Fruit fly (Drosophila melanogaster) whole organism, embryonic: ENCODE measurements around the gene CG11828.

Source experiments
- Antp ChIP-seq: fragments of 200-800 bp; sonication (Bioruptor generic); optimal IDR thresholded peaks from 3 replicates; lab custom pipeline; 2016; ENCODE audit warnings: missing biosample characterization, missing genetic modification characterization
- CG10462 ChIP-seq: fragments of 200-800 bp; sonication (Bioruptor generic); optimal IDR thresholded peaks from 2 replicates; lab custom pipeline; 2016; ENCODE audit warnings: missing biosample characterization, missing genetic modification characterization
- CG10979 ChIP-seq: fragments of 200-800 bp; sonication (Bioruptor generic); optimal IDR thresholded peaks from 2 replicates; lab custom pipeline; 2018; ENCODE audit warnings: missing biosample characterization, mild to moderate bottlenecking, missing genetic modification characterization, moderate library complexity
- CG11398 ChIP-seq: fragments of 200-800 bp; sonication (Bioruptor generic); optimal IDR thresholded peaks from 2 replicates; lab custom pipeline; 2016; ENCODE audit warnings: missing biosample characterization, missing genetic modification characterization
- CG11560 ChIP-seq: fragments of 200-800 bp; sonication (Bioruptor generic); IDR thresholded peaks from 3 replicates; pipeline ENCODE4 v1.3.6; 2022; ENCODE audit warnings: missing biosample characterization, missing genetic modification characterization
- CG11695 ChIP-seq: fragments of 200-800 bp; sonication (Bioruptor generic); IDR thresholded peaks from 3 replicates; pipeline ENCODE4 v1.3.6; 2022; ENCODE audit warnings: missing biosample characterization, missing genetic modification characterization
- CG12155 ChIP-seq: fragments of 200-800 bp; sonication (Bioruptor generic); optimal IDR thresholded peaks from 3 replicates; lab custom pipeline; 2016; ENCODE audit warnings: missing biosample characterization, missing genetic modification characterization
- CG16779 ChIP-seq: fragments of 200-800 bp; sonication (Bioruptor generic); IDR thresholded peaks from 2 replicates; pipeline ENCODE4 v1.3.6; 2022; ENCODE audit warnings: missing biosample characterization, missing genetic modification characterization
- CG17328 ChIP-seq: fragments of 200-800 bp; sonication (Bioruptor generic); IDR thresholded peaks from 2 replicates; pipeline ENCODE4 v1.3.6; 2022; ENCODE audit warnings: missing biosample characterization, missing genetic modification characterization
- CG2712 ChIP-seq: fragments of 200-800 bp; optimal IDR thresholded peaks from 3 replicates; lab custom pipeline; 2019; ENCODE audit warnings: missing biosample characterization, mild to moderate bottlenecking, missing genetic modification characterization, moderate library complexity
- CG3065 ChIP-seq: fragments of 200-800 bp; sonication (Bioruptor generic); optimal IDR thresholded peaks from 2 replicates; lab custom pipeline; 2016; ENCODE audit warnings: missing biosample characterization, missing genetic modification characterization
- CG42726 ChIP-seq: fragments of 200-800 bp; sonication (Bioruptor generic); IDR thresholded peaks from 2 replicates; pipeline ENCODE4 v1.3.6; 2022; ENCODE audit warnings: missing biosample characterization, missing genetic modification characterization; ENCODE audit not compliant: partially characterized antibody
- CG43689 ChIP-seq: fragments of 200-800 bp; sonication (Bioruptor generic); IDR thresholded peaks from 2 replicates; pipeline ENCODE4 v1.3.6; 2022; ENCODE audit warnings: missing biosample characterization, missing genetic modification characterization
- CG6813 ChIP-seq: fragments of 200-800 bp; sonication (Bioruptor generic); optimal IDR thresholded peaks from 2 replicates; lab custom pipeline; 2017; ENCODE audit warnings: missing biosample characterization, missing genetic modification characterization, mild to moderate bottlenecking, moderate library complexity, missing genetic modification reagents
- CG7271 ChIP-seq: fragments of 200-800 bp; sonication (Bioruptor generic); optimal IDR thresholded peaks from 2 replicates; lab custom pipeline; 2018; ENCODE audit warnings: missing biosample characterization, mild to moderate bottlenecking, missing genetic modification characterization, moderate library complexity
- CG8765 ChIP-seq: fragments of 200-800 bp; sonication (Bioruptor generic); IDR thresholded peaks from 2 replicates; pipeline ENCODE4 v1.3.6; 2022; ENCODE audit warnings: missing biosample characterization, missing genetic modification characterization
- CG9215 ChIP-seq: fragments of 200-800 bp; sonication (Bioruptor generic); IDR thresholded peaks from 2 replicates; pipeline ENCODE4 v1.3.6; 2022; ENCODE audit warnings: missing biosample characterization, missing genetic modification characterization
- CG9727 ChIP-seq: fragments of 200-800 bp; sonication (Bioruptor generic); optimal IDR thresholded peaks from 3 replicates; lab custom pipeline; 2017; ENCODE audit warnings: missing biosample characterization, mild to moderate bottlenecking, missing genetic modification characterization
- Camta ChIP-seq: fragments of 200-800 bp; sonication (Bioruptor generic); optimal IDR thresholded peaks from 2 replicates; lab custom pipeline; 2016; ENCODE audit warnings: missing biosample characterization, missing genetic modification characterization
- CrebB ChIP-seq: fragments of 200-800 bp; sonication (Bioruptor generic); optimal IDR thresholded peaks from 3 replicates; lab custom pipeline; 2018; ENCODE audit warnings: missing biosample characterization, mild to moderate bottlenecking, missing genetic modification characterization
- HLH54F ChIP-seq: fragments of 200-800 bp; sonication (Bioruptor generic); optimal IDR thresholded peaks from 3 replicates; lab custom pipeline; 2016; ENCODE audit warnings: missing biosample characterization, missing genetic modification characterization
- Hr78 ChIP-seq, 2 experiments: fragments of 200-800 bp in 1 of 2; fragments of >200 bp in 1 of 2; sonication (Bioruptor generic) in 1 of 2; optimal IDR thresholded peaks; 2 replicates each; lab custom pipeline; 2017 to 2019; ENCODE audit warnings: missing biosample characterization in 2 of 2, missing genetic modification characterization in 2 of 2, mild to moderate bottlenecking in 1 of 2, moderate library complexity in 1 of 2
- Hsf ChIP-seq: fragments of 200-800 bp; sonication (Bioruptor generic); optimal IDR thresholded peaks from 3 replicates; lab custom pipeline; 2016; ENCODE audit warnings: missing biosample characterization, missing genetic modification characterization
- Lim3 ChIP-seq: fragments of 200-800 bp; sonication (Bioruptor generic); IDR thresholded peaks from 2 replicates; pipeline ENCODE4 v1.3.6; 2022; ENCODE audit warnings: missing biosample characterization, missing genetic modification characterization
- Med ChIP-seq: fragments of 200-800 bp; sonication (Bioruptor generic); peaks from one replicate; lab custom pipeline; 2016; ENCODE audit warnings: missing biosample characterization, missing genetic modification characterization, mild to moderate bottlenecking, inconsistent platforms, moderate library complexity
- Mes4 ChIP-seq: fragments of 200-800 bp; sonication (Bioruptor generic); optimal IDR thresholded peaks from 2 replicates; lab custom pipeline; 2016; ENCODE audit warnings: missing biosample characterization, missing genetic modification characterization
- NFAT ChIP-seq: fragments of 200-800 bp; sonication (Bioruptor generic); IDR thresholded peaks from 2 replicates; pipeline ENCODE4 v1.3.6; 2022; ENCODE audit warnings: missing biosample characterization, missing genetic modification characterization
- PHDP ChIP-seq: fragments of 200-800 bp; sonication (Bioruptor generic); optimal IDR thresholded peaks from 3 replicates; lab custom pipeline; 2018; ENCODE audit warnings: missing biosample characterization, mild to moderate bottlenecking, missing genetic modification characterization, moderate library complexity
- Pdp1 ChIP-seq, 2 experiments: fragments of 200-800 bp; sonication (Bioruptor generic); optimal IDR thresholded peaks; 3 replicates each; lab custom pipeline; 2016; ENCODE audit warnings: missing biosample characterization in 2 of 2, missing genetic modification characterization in 2 of 2, mild to moderate bottlenecking in 1 of 2, moderate library complexity in 1 of 2
- Scr ChIP-seq: fragments of 200-800 bp; sonication (Bioruptor generic); IDR thresholded peaks from 2 replicates; pipeline ENCODE4 v1.3.6; 2022; ENCODE audit warnings: missing biosample characterization, missing genetic modification characterization; ENCODE audit not compliant: partially characterized antibody
- Six4 ChIP-seq: fragments of 200-800 bp; sonication (Bioruptor generic); optimal IDR thresholded peaks from 2 replicates; lab custom pipeline; 2016; ENCODE audit warnings: missing biosample characterization, missing genetic modification characterization
- abd-A ChIP-seq: fragments of 200-800 bp; sonication (Bioruptor generic); optimal IDR thresholded peaks from 3 replicates; lab custom pipeline; 2019; ENCODE audit warnings: missing biosample characterization, mild to moderate bottlenecking, missing genetic modification characterization, moderate library complexity
- al ChIP-seq: fragments of 200-800 bp; sonication (Bioruptor generic); IDR thresholded peaks from 2 replicates; pipeline ENCODE4 v1.3.6; 2022; ENCODE audit warnings: missing biosample characterization, missing genetic modification characterization
- bcd ChIP-seq: fragments of 200-800 bp; sonication (Bioruptor generic); optimal IDR thresholded peaks from 2 replicates; lab custom pipeline; 2017; ENCODE audit warnings: missing biosample characterization, mild to moderate bottlenecking, missing genetic modification characterization
- chif ChIP-seq, 2 experiments: fragments of 200-800 bp; sonication (Bioruptor generic); optimal IDR thresholded peaks; 3 replicates each; lab custom pipeline; 2016; ENCODE audit warnings: missing biosample characterization in 2 of 2, missing genetic modification characterization in 2 of 2
- corto ChIP-seq: fragments of 200-800 bp; sonication (Bioruptor generic); optimal IDR thresholded peaks from 2 replicates; lab custom pipeline; 2016; ENCODE audit warnings: missing biosample characterization, mild to moderate bottlenecking, missing genetic modification characterization, moderate library complexity
- danr ChIP-seq: fragments of 200-800 bp; sonication (Bioruptor generic); IDR thresholded peaks from 2 replicates; pipeline ENCODE4 v1.3.6; 2022; ENCODE audit warnings: missing biosample characterization, missing genetic modification characterization
- ftz-f1 ChIP-seq: fragments of 200-800 bp; sonication (Bioruptor generic); optimal IDR thresholded peaks from 2 replicates; lab custom pipeline; 2016; ENCODE audit warnings: missing biosample characterization, missing genetic modification characterization
- grn ChIP-seq: fragments of 200-800 bp; sonication (Bioruptor generic); optimal IDR thresholded peaks from 3 replicates; lab custom pipeline; 2017; ENCODE audit warnings: missing biosample characterization, missing genetic modification characterization
- gro ChIP-seq: fragments of 200-800 bp; sonication (Bioruptor generic); optimal IDR thresholded peaks from 2 replicates; lab custom pipeline; 2016; ENCODE audit warnings: missing biosample characterization, missing genetic modification characterization
- hb ChIP-seq: fragments of 200-800 bp; sonication (Bioruptor generic); IDR thresholded peaks from 3 replicates; pipeline ENCODE4 v1.3.6; 2022; ENCODE audit warnings: missing biosample characterization, missing genetic modification characterization; ENCODE audit not compliant: partially characterized antibody
- lab ChIP-seq: fragments of 200-800 bp; sonication (Bioruptor generic); optimal IDR thresholded peaks from 3 replicates; lab custom pipeline; 2017; ENCODE audit warnings: missing biosample characterization, missing genetic modification characterization, mild to moderate bottlenecking, moderate library complexity, missing genetic modification reagents
- org-1 ChIP-seq: fragments of 200-800 bp; sonication (Bioruptor generic); optimal IDR thresholded peaks from 2 replicates; lab custom pipeline; 2017; ENCODE audit warnings: missing biosample characterization, missing genetic modification characterization
- otp ChIP-seq: fragments of 200-800 bp; sonication (Bioruptor generic); IDR thresholded peaks from 3 replicates; pipeline ENCODE4, ENCODE4 v1.3.6; 2022; ENCODE audit warnings: missing biosample characterization, missing genetic modification characterization
- pfk ChIP-seq: fragments of 200-800 bp; sonication (Bioruptor generic); optimal IDR thresholded peaks from 2 replicates; lab custom pipeline; 2018; ENCODE audit warnings: missing biosample characterization, mild to moderate bottlenecking, missing genetic modification characterization, moderate library complexity
- psq ChIP-seq: fragments of 200-800 bp; sonication (Bioruptor generic); optimal IDR thresholded peaks from 2 replicates; lab custom pipeline; 2017; ENCODE audit warnings: missing biosample characterization, missing genetic modification characterization
- schlank ChIP-seq: fragments of 200-800 bp; sonication (Bioruptor generic); optimal IDR thresholded peaks from 2 replicates; lab custom pipeline; 2018; ENCODE audit warnings: missing biosample characterization, mild to moderate bottlenecking, missing genetic modification characterization
- sr ChIP-seq: fragments of 200-800 bp; sonication (Bioruptor generic); IDR thresholded peaks from 3 replicates; pipeline ENCODE4 v1.3.6; 2022; ENCODE audit warnings: missing biosample characterization, missing genetic modification characterization
- tna ChIP-seq: fragments of 200-800 bp; sonication (Bioruptor generic); IDR thresholded peaks from 2 replicates; pipeline ENCODE4 v1.3.6; 2022; ENCODE audit warnings: missing biosample characterization, missing genetic modification characterization; ENCODE audit not compliant: partially characterized antibody
- vnd ChIP-seq: fragments of 200-800 bp; sonication (Bioruptor generic); IDR thresholded peaks from 3 replicates; pipeline ENCODE4 v1.3.6; 2022; ENCODE audit warnings: missing biosample characterization, missing genetic modification characterization; ENCODE audit not compliant: partially characterized antibody

CG11828 gene

dm6 chr3R:28911758-28912157 is 11.1 kb upstream of the CG11828 start (continued):
- TF ChIP-seq chif (GFP tag; optimal IDR thresholded peaks at IDR 0.05; lab: Kevin White, UChicago) (peak; percentile 75), CG10462 (GFP tag; lab: Kevin White, UChicago) (peak; percentile 49), CG11695 (GFP tag; lab: Robert Waterston, UW) (peak; percentile 55; the same call in 1 of the 3 replicates), otp (peak; percentile 72; the same call in 1 of the 3 replicates), CG16779 (GFP tag; lab: Robert Waterston, UW) (0 out of 2 replicates have a peak, but pooled peaks have one; percentile 15), Hr78 (GFP tag; optimal IDR thresholded peaks at IDR 0.05; lab: Kevin White, UChicago) (peak in 1 of 2 experiments; percentile 15), Pdp1 (GFP tag; optimal IDR thresholded peaks at IDR 0.05; lab: Kevin White, UChicago) (peak; percentile 58 to 60), vnd (no peak), danr (GFP tag; lab: Robert Waterston, UW) (peak; percentile 72), hb (GFP tag; lab: Robert Waterston, UW) (peak; percentile 25; the same call in 1 of the 3 replicates), CG11398 (GFP tag; lab: Kevin White, UChicago) (peak; percentile 26), grn (GFP tag; lab: Kevin White, UChicago) (no peak), NFAT (peak; percentile 68), pfk (GFP tag; lab: Kevin White, UChicago) (no peak), CG6813 (GFP tag; lab: Kevin White, UChicago) (peak; percentile 35), schlank (tag; lab: Kevin White, UChicago) (peak; percentile 7), HLH54F (GFP tag; lab: Kevin White, UChicago) (peak; percentile 58), CG3065 (GFP tag; lab: Kevin White, UChicago) (peak; percentile 41), tna (GFP tag; lab: Robert Waterston, UW) (no peak), psq (GFP tag; lab: Kevin White, UChicago) (no peak), CG8765 (GFP tag; lab: Robert Waterston, UW) (peak; percentile 37; the same call in 1 of the 2 replicates), CG11560 (tag; lab: Robert Waterston, UW) (peak; percentile 54; the same call in 2 of the 3 replicates), CG10979 (peak; percentile 68), al (GFP tag; lab: Robert Waterston, UW) (peak; percentile 65; the same call in 1 of the 2 replicates), ftz-f1 (GFP tag; lab: Kevin White, UChicago) (peak; percentile 21), CG9727 (GFP tag; lab: Kevin White, UChicago) (peak; percentile 51), CG43689 (GFP tag; lab: Robert Waterston, UW) (peak; percentile 47; the same call in 1 of the 2 replicates), CG42726 (GFP tag; lab: Robert Waterston, UW) (no peak), CG7271 (tag; lab: Kevin White, UChicago) (no peak), Scr (GFP tag; lab: Robert Waterston, UW) (no peak), corto (GFP tag; lab: Kevin White, UChicago) (no peak), Mes4 (GFP tag; lab: Kevin White, UChicago) (peak; percentile 38), gro (GFP tag; lab: Kevin White, UChicago) (peak; percentile 61), sr (peak; percentile 69; the same call in 2 of the 3 replicates), CrebB (tag; lab: Kevin White, UChicago) (no peak), CG12155 (GFP tag; lab: Kevin White, UChicago) (peak; percentile 64), Camta (peak; percentile 69), lab (GFP tag; lab: Kevin White, UChicago) (peak; percentile 72), Six4 (GFP tag; lab: Kevin White, UChicago) (peak; percentile 75), org-1 (GFP tag; lab: Kevin White, UChicago) (peak; percentile 61), bcd (GFP tag; lab: Kevin White, UChicago) (peak; percentile 71), CG17328 (peak; percentile 86), CG9215 (GFP tag; lab: Robert Waterston, UW) (peak; percentile 67), Lim3 (peak; percentile 63; the same call in 1 of the 2 replicates), Hsf (GFP tag; lab: Kevin White, UChicago) (peak; percentile 72), CG2712 (tag; lab: Kevin White, UChicago) (peak; percentile 79), abd-A (tag; lab: Kevin White, UChicago) (no peak), PHDP (peak; percentile 73), Antp (GFP tag; lab: Kevin White, UChicago) (peak; percentile 84), Med (GFP tag; lab: Kevin White, UChicago) (peak; percentile 96)
